Fruit fly (Drosophila melanogaster): ENCODE results near the gene loaf.

DNA sequence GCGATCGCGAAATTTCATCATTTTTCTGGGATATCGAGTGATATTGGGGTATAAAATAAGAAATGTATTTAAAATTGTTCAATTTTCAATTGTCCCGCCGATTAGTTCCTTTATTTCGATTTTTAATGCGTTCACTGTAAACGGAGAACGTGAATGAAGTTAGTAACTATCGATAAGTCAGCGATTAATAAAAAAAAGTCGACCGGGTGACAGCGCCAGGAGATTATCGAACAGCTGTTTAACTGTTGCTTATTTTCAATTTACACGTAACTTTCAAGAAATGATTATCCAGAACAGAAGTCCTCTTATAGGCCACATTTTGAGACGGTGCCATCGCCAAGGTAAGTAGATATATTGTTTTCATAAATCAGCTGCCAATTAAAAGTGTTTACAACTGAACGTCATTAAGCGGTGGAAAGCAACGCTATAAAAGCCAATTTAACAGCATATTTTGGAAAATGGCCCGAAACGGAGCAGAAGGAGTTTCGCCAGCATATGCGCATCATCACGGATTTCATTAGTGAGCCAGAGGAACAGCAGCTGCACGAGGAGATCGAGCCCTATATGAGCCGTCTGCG, 49.3 kb upstream of the loaf start, which contains the start of gene CG14130:
- TF ChIP-seq CTCF (optimal IDR thresholded peaks at IDR 0.05) (peak in 1 of 2 experiments; percentile 12), CG8478 (optimal IDR thresholded peaks at IDR 0.05) (no peak)
